Worm (Caenorhabditis elegans): ENCODE measurements around the gene pgp-3.

ce11 chrX:11307056-11307455 is 44.9 kb upstream of the pgp-3 start, which contains the start of gene vhl-1:
- TF ChIP-seq zip-5 (tag; optimal IDR thresholded peaks at IDR 0.05) (no peak), eyg-1 (tag; optimal IDR thresholded peaks at IDR 0.05) (no peak), dmd-4 (tag; optimal IDR thresholded peaks at IDR 0.05; ENCODE audit: borderline replicate concordance) (no peak)

All from whole organism, late embryonic.